Fruit fly (Drosophila melanogaster) whole organism, embryonic: ENCODE results near the gene CG32432.
A peak's percentile ranks its signal among the peaks of the same experiment; 100 is the strongest.

Source experiments
- Abd-B ChIP-seq: fragments of 200-800 bp; sonication (Bioruptor generic); optimal IDR thresholded peaks from 2 replicates; lab custom pipeline; 2018; ENCODE audit warnings: missing biosample characterization, mild to moderate bottlenecking, missing genetic modification characterization, moderate library complexity
- CG10147 ChIP-seq: fragments of 200-800 bp; sonication (Bioruptor generic); optimal IDR thresholded peaks from 2 replicates; lab custom pipeline; 2019; ENCODE audit warnings: missing biosample characterization, mild to moderate bottlenecking, missing genetic modification characterization, moderate library complexity
- CG10979 ChIP-seq: fragments of 200-800 bp; sonication (Bioruptor generic); optimal IDR thresholded peaks from 2 replicates; lab custom pipeline; 2018; ENCODE audit warnings: missing biosample characterization, mild to moderate bottlenecking, missing genetic modification characterization, moderate library complexity
- CG11093 ChIP-seq: fragments of 200-800 bp; sonication (Bioruptor generic); IDR thresholded peaks from 3 replicates; pipeline ENCODE4 v1.3.6; 2022; ENCODE audit warnings: missing biosample characterization, missing genetic modification characterization
- CG14050 ChIP-seq: fragments of 200-800 bp; sonication (Bioruptor generic); IDR thresholded peaks from 3 replicates; pipeline ENCODE4 v1.3.6; 2022; ENCODE audit warnings: missing biosample characterization, missing genetic modification characterization
- CG1602 ChIP-seq: fragments of 200-800 bp; sonication (Bioruptor generic); optimal IDR thresholded peaks from 3 replicates; lab custom pipeline; 2016; ENCODE audit warnings: missing biosample characterization, missing genetic modification characterization
- CG17568 ChIP-seq: fragments of 200-800 bp; sonication (Bioruptor generic); optimal IDR thresholded peaks from 2 replicates; lab custom pipeline; 2018; ENCODE audit warnings: missing biosample characterization, mild to moderate bottlenecking, missing genetic modification characterization, moderate library complexity
- CG17612 ChIP-seq: fragments of 200-800 bp; sonication (Bioruptor generic); IDR thresholded peaks from 2 replicates; pipeline ENCODE4 v1.3.6; 2022; ENCODE audit warnings: missing biosample characterization, missing genetic modification characterization
- CG17802 ChIP-seq: fragments of 200-800 bp; sonication (Bioruptor generic); optimal IDR thresholded peaks from 2 replicates; lab custom pipeline; 2018; ENCODE audit warnings: missing biosample characterization, mild to moderate bottlenecking, missing genetic modification characterization, moderate library complexity
- CG1832 ChIP-seq: fragments of 200-800 bp; sonication (Bioruptor generic); optimal IDR thresholded peaks from 2 replicates; lab custom pipeline; 2017; ENCODE audit warnings: missing biosample characterization, mild to moderate bottlenecking, missing genetic modification characterization, inconsistent platforms
- CG2875 ChIP-seq: fragments of 200-800 bp; sonication (Bioruptor generic); optimal IDR thresholded peaks from 2 replicates; lab custom pipeline; 2017; ENCODE audit warnings: missing biosample characterization, mild to moderate bottlenecking, missing genetic modification characterization, missing genetic modification reagents
- CG33557 ChIP-seq: fragments of 200-800 bp; sonication (Bioruptor generic); optimal IDR thresholded peaks from 2 replicates; lab custom pipeline; 2019; ENCODE audit warnings: missing biosample characterization, mild to moderate bottlenecking, missing genetic modification characterization, moderate library complexity
- CG3407 ChIP-seq: fragments of 200-800 bp; sonication (Bioruptor generic); optimal IDR thresholded peaks from 2 replicates; lab custom pipeline; 2018; ENCODE audit warnings: missing biosample characterization, mild to moderate bottlenecking, missing genetic modification characterization
- CG3995 ChIP-seq: fragments of 200-800 bp; sonication (Bioruptor generic); optimal IDR thresholded peaks from 3 replicates; lab custom pipeline; 2016; ENCODE audit warnings: missing biosample characterization, missing genetic modification characterization
- CG4282 ChIP-seq: fragments of 200-800 bp; sonication (Bioruptor generic); optimal IDR thresholded peaks from 2 replicates; lab custom pipeline; 2016; ENCODE audit warnings: missing biosample characterization, missing genetic modification characterization
- CG4820 ChIP-seq: fragments of 200-800 bp; sonication (Bioruptor generic); optimal IDR thresholded peaks from 3 replicates; lab custom pipeline; 2016; ENCODE audit warnings: missing biosample characterization, missing genetic modification characterization
- CG6654 ChIP-seq: fragments of 200-800 bp; sonication (Bioruptor generic); optimal IDR thresholded peaks from 2 replicates; lab custom pipeline; 2017; ENCODE audit warnings: missing biosample characterization, mild to moderate bottlenecking, missing genetic modification characterization
- CG8281 ChIP-seq: fragments of 200-800 bp; sonication (Bioruptor generic); optimal IDR thresholded peaks from 2 replicates; lab custom pipeline; 2018; ENCODE audit warnings: missing biosample characterization, mild to moderate bottlenecking, missing genetic modification characterization, moderate library complexity
- CG8388 ChIP-seq: fragments of 200-800 bp; sonication (Bioruptor generic); optimal IDR thresholded peaks from 2 replicates; lab custom pipeline; 2019; ENCODE audit warnings: missing biosample characterization, mild to moderate bottlenecking, missing genetic modification characterization, moderate library complexity
- CG9876 ChIP-seq: fragments of 200-800 bp; sonication (Bioruptor generic); optimal IDR thresholded peaks from 2 replicates; lab custom pipeline; 2016; ENCODE audit warnings: missing biosample characterization, missing genetic modification characterization
- CHES-1-like ChIP-seq: fragments of 200-800 bp; sonication (Bioruptor generic); optimal IDR thresholded peaks from 2 replicates; lab custom pipeline; 2016; ENCODE audit warnings: missing biosample characterization, missing genetic modification characterization
- Dbx ChIP-seq: fragments of 200-800 bp; sonication (Bioruptor generic); IDR thresholded peaks from 3 replicates; pipeline ENCODE4 v1.3.6; 2022; ENCODE audit warnings: missing biosample characterization, missing genetic modification characterization
- Deaf1 ChIP-seq: fragments of 200-800 bp; optimal IDR thresholded peaks from 3 replicates; lab custom pipeline; 2019; ENCODE audit warnings: missing biosample characterization, mild to moderate bottlenecking, missing genetic modification characterization, moderate library complexity
- Dek ChIP-seq: fragments of 200-800 bp; sonication (Bioruptor generic); optimal IDR thresholded peaks from 3 replicates; lab custom pipeline; 2019; ENCODE audit warnings: missing biosample characterization, mild to moderate bottlenecking, missing genetic modification characterization, moderate library complexity
- Dfd ChIP-seq, 2 experiments: fragments of >200 bp; optimal IDR thresholded peaks; 2 replicates each; lab custom pipeline; 2017; ENCODE audit warnings: missing biosample characterization in 2 of 2, missing genetic modification characterization in 2 of 2
- Doc2 ChIP-seq: fragments of 200-800 bp; sonication (Bioruptor generic); IDR thresholded peaks from 2 replicates; pipeline ENCODE4 v1.3.6; 2022; ENCODE audit warnings: missing biosample characterization, missing genetic modification characterization
- HLHmδ ChIP-seq: fragments of 200-800 bp; sonication (Bioruptor generic); optimal IDR thresholded peaks from 2 replicates; lab custom pipeline; 2018; ENCODE audit warnings: missing biosample characterization, mild to moderate bottlenecking, missing genetic modification characterization, moderate library complexity
- MBD-R2 ChIP-seq: fragments of 200-800 bp; sonication (Bioruptor generic); IDR thresholded peaks from 2 replicates; pipeline ENCODE4 v1.3.6; 2022; ENCODE audit warnings: missing biosample characterization, missing genetic modification characterization
- NfI ChIP-seq: fragments of 200-800 bp; sonication (Bioruptor generic); optimal IDR thresholded peaks from 3 replicates; lab custom pipeline; 2018; ENCODE audit warnings: missing biosample characterization, mild to moderate bottlenecking, missing genetic modification characterization, moderate library complexity
- Side ChIP-seq: fragments of 200-800 bp; sonication (Bioruptor generic); optimal IDR thresholded peaks from 2 replicates; lab custom pipeline; 2016; ENCODE audit warnings: missing biosample characterization, missing genetic modification characterization
- Sox100B ChIP-seq: fragments of 200-800 bp; sonication (Bioruptor generic); optimal IDR thresholded peaks from 3 replicates; lab custom pipeline; 2018; ENCODE audit warnings: missing biosample characterization, mild to moderate bottlenecking, missing genetic modification characterization
- ac ChIP-seq: fragments of 200-800 bp; sonication (Bioruptor generic); optimal IDR thresholded peaks from 3 replicates; lab custom pipeline; 2017; ENCODE audit warnings: missing biosample characterization, mild to moderate bottlenecking, missing genetic modification characterization
- ap ChIP-seq: fragments of 200-800 bp; sonication (Bioruptor generic); IDR thresholded peaks from 2 replicates; pipeline ENCODE4 v1.3.6; 2022; ENCODE audit warnings: missing biosample characterization, missing genetic modification characterization
- en ChIP-seq: fragments of 200-800 bp; sonication (Bioruptor generic); optimal IDR thresholded peaks from 2 replicates; lab custom pipeline; 2016; ENCODE audit warnings: missing biosample characterization, missing genetic modification characterization
- fd3F ChIP-seq: fragments of 200-800 bp; sonication (Bioruptor generic); optimal IDR thresholded peaks from 2 replicates; lab custom pipeline; 2018; ENCODE audit warnings: missing biosample characterization, mild to moderate bottlenecking, missing genetic modification characterization, moderate library complexity
- fu2 ChIP-seq: fragments of 200-800 bp; sonication (Bioruptor generic); optimal IDR thresholded peaks from 2 replicates; lab custom pipeline; 2016; ENCODE audit warnings: missing biosample characterization, missing genetic modification characterization
- gsb ChIP-seq: fragments of 200-800 bp; sonication (Bioruptor generic); IDR thresholded peaks from 2 replicates; pipeline ENCODE4 v1.3.6; 2022; ENCODE audit warnings: missing biosample characterization, missing genetic modification characterization
- h ChIP-seq: fragments of >200 bp; optimal IDR thresholded peaks from 2 replicates; lab custom pipeline; 2017
- ken ChIP-seq: fragments of 200-800 bp; sonication (Bioruptor generic); IDR thresholded peaks from 3 replicates; pipeline ENCODE4 v1.3.6; 2022; ENCODE audit warnings: missing biosample characterization, missing genetic modification characterization
- lab ChIP-seq: fragments of 200-800 bp; sonication (Bioruptor generic); optimal IDR thresholded peaks from 3 replicates; lab custom pipeline; 2017; ENCODE audit warnings: missing biosample characterization, missing genetic modification characterization, mild to moderate bottlenecking, moderate library complexity, missing genetic modification reagents
- maf-S ChIP-seq: fragments of 200-800 bp; sonication (Bioruptor generic); optimal IDR thresholded peaks from 2 replicates; lab custom pipeline; 2016; ENCODE audit warnings: missing biosample characterization, missing genetic modification characterization
- org-1 ChIP-seq: fragments of 200-800 bp; sonication (Bioruptor generic); optimal IDR thresholded peaks from 2 replicates; lab custom pipeline; 2017; ENCODE audit warnings: missing biosample characterization, missing genetic modification characterization
- pan ChIP-seq, 4 experiments: fragments of >200 bp in 3 of 4; fragments of 200-800 bp in 1 of 4; sonication (Bioruptor generic) in 1 of 4; optimal IDR thresholded peaks in 3 of 4; IDR thresholded peaks in 1 of 4; 2 replicates each; pipeline versions ENCODE4 v1.3.6 to Lab custom; 2017 to 2022; ENCODE audit warnings: missing biosample characterization in 2 of 4, missing genetic modification characterization in 2 of 4, mixed read lengths in 1 of 4
- peb ChIP-seq: fragments of 200-800 bp; sonication (Bioruptor generic); IDR thresholded peaks from 2 replicates; pipeline ENCODE4 v1.3.6; 2022; ENCODE audit warnings: missing biosample characterization, missing genetic modification characterization
- pita ChIP-seq: fragments of 200-800 bp; sonication (Bioruptor generic); optimal IDR thresholded peaks from 2 replicates; lab custom pipeline; 2017; ENCODE audit warnings: missing biosample characterization, mild to moderate bottlenecking, missing genetic modification characterization
- slbo ChIP-seq: fragments of 200-800 bp; sonication (Bioruptor generic); IDR thresholded peaks from 2 replicates; pipeline ENCODE4 v1.3.6; 2022; ENCODE audit warnings: missing biosample characterization, missing genetic modification characterization
- stc ChIP-seq: fragments of 200-800 bp; sonication (Bioruptor generic); IDR thresholded peaks from 2 replicates; pipeline ENCODE4 v1.3.6; 2022; ENCODE audit warnings: missing biosample characterization, missing genetic modification characterization
- sug ChIP-seq: fragments of 200-800 bp; optimal IDR thresholded peaks from 2 replicates; lab custom pipeline; 2019; ENCODE audit warnings: missing biosample characterization, mild to moderate bottlenecking, missing genetic modification characterization, moderate library complexity
- vnd ChIP-seq: fragments of 200-800 bp; sonication (Bioruptor generic); IDR thresholded peaks from 3 replicates; pipeline ENCODE4 v1.3.6; 2022; ENCODE audit warnings: missing biosample characterization, missing genetic modification characterization; ENCODE audit not compliant: partially characterized antibody
- zfh2 ChIP-seq: fragments of 200-800 bp; sonication (Bioruptor generic); optimal IDR thresholded peaks from 2 replicates; lab custom pipeline; 2016; ENCODE audit warnings: missing biosample characterization, missing genetic modification characterization

The CG32432 gene

DNA sequence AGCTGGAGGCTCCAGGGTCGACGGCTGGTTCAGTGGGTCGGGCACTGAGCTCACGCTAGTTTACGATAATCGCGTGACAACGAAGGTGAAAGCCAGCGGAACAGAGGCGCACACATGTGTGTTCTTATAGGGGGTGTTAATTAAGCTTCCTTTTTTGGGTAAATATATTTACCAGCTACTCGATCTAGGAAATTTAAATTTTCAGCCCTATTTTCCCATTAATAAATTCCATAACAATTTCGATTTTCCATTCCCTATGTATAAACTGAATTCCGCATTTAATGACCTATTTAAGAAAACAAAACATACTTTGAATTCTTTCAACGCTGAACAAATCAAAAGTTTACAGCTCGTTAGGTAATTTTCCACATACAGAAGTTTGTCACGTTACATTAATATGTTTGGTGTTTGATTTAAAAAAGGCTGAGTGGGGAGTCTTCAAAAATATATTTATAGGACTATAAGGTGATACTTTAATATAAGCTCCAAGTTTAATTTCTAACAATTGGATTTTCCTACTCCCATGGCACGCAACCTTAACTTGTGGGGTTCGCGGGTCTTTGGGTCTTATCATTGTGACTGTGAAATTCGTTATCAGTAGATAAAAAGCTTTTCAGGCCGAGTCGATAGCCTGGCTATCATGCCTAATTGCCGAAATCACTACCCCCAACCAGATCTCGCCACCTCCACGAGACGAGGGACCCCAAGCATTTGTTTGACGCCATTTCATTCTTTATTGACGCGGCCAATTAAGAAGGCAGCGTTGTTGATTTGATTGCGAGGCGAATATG, 47.8 kb downstream of the CG32432 start, which contains the start of gene CG13255 (continued):
- TF ChIP-seq CG2875 (no peak), CG10979 (tag; lab: Kevin White, UChicago) (peak; percentile 3), Deaf1 (tag; lab: Kevin White, UChicago) (no peak), Abd-B (GFP tag; lab: Kevin White, UChicago) (no peak), CG14050 (GFP tag; lab: Robert Waterston, UW) (no peak), CHES-1-like (GFP tag; lab: Kevin White, UChicago) (peak; percentile 48), CG17568 (GFP tag; lab: Kevin White, UChicago) (no peak), sug (tag; lab: Kevin White, UChicago) (peak; percentile 95), ap (no peak), lab (GFP tag; lab: Kevin White, UChicago) (peak; percentile 52), CG33557 (GFP tag; lab: Kevin White, UChicago) (no peak), CG4282 (GFP tag; lab: Kevin White, UChicago) (no peak), pan (optimal IDR thresholded peaks at IDR 0.05; lab: Kevin White, UChicago) (no peak), pan (GFP tag; optimal IDR thresholded peaks at IDR 0.05 in 1 of 2, IDR thresholded peaks at IDR 0.05 in 1 of 2) (peak in 1 of 2 experiments; percentile 14), NfI (GFP tag; lab: Kevin White, UChicago) (peak; percentile 52), Dek (tag; lab: Kevin White, UChicago) (peak; percentile 48), org-1 (GFP tag; lab: Kevin White, UChicago) (peak; percentile 59), CG8281 (tag; lab: Kevin White, UChicago) (no peak), CG17612 (no peak), CG17802 (tag; lab: Kevin White, UChicago) (no peak), slbo (peak; percentile 59), vnd (GFP tag; lab: Robert Waterston, UW) (no peak), Dbx (no peak), zfh2 (peak; percentile 64), CG8388 (peak; percentile 21), maf-S (GFP tag; lab: Kevin White, UChicago) (no peak), Side (GFP tag; lab: Kevin White, UChicago) (no peak), peb (GFP tag; lab: Robert Waterston, UW) (no peak), HLHmδ (GFP tag; lab: Kevin White, UChicago) (no peak), Dfd (GFP tag; optimal IDR thresholded peaks at IDR 0.05; lab: Kevin White, UChicago) (no peak), Doc2 (GFP tag; lab: Robert Waterston, UW) (no peak), CG10147 (GFP tag; lab: Kevin White, UChicago) (peak; percentile 51), CG9876 (GFP tag; lab: Kevin White, UChicago) (no peak), CG3407 (GFP tag; lab: Kevin White, UChicago) (no peak), ken (GFP tag; lab: Robert Waterston, UW) (no peak), pita (GFP tag; lab: Kevin White, UChicago) (no peak), CG1832 (GFP tag; lab: Kevin White, UChicago) (no peak), MBD-R2 (GFP tag; lab: Robert Waterston, UW) (no peak), CG1602 (GFP tag; lab: Kevin White, UChicago) (no peak), h (lab: Kevin White, UChicago) (no peak), ac (GFP tag; lab: Kevin White, UChicago) (no peak), CG11093 (GFP tag; lab: Robert Waterston, UW) (no peak), en (GFP tag; lab: Kevin White, UChicago) (no peak), fu2 (GFP tag; lab: Kevin White, UChicago) (peak; percentile 25), CG6654 (GFP tag; lab: Kevin White, UChicago) (peak; percentile 18), CG4820 (GFP tag; lab: Kevin White, UChicago) (no peak), fd3F (GFP tag; lab: Kevin White, UChicago) (peak; percentile 49), gsb (no peak), CG3995 (no peak), stc (no peak), Sox100B (peak; percentile 61)
